Fruit fly (Drosophila melanogaster) whole organism, prepupa: ENCODE data around the gene CG5973.

Experiments
- CG11294 ChIP-seq: fragments of 200-800 bp; sonication (Bioruptor generic); IDR thresholded peaks from 2 replicates; pipeline ENCODE4 v1.3.6; 2022; ENCODE audit warnings: missing biosample characterization, missing genetic modification characterization
- CG11902 ChIP-seq: fragments of 200-800 bp; sonication (Bioruptor generic); optimal IDR thresholded peaks from 3 replicates; lab custom pipeline; 2016; ENCODE audit warnings: missing biosample characterization, missing genetic modification characterization
- CG9139 ChIP-seq: fragments of 200-800 bp; sonication (Bioruptor generic); optimal IDR thresholded peaks from 3 replicates; lab custom pipeline; 2017; ENCODE audit warnings: missing biosample characterization, mild to moderate bottlenecking, missing genetic modification characterization
- Ets21C ChIP-seq: fragments of 200-800 bp; sonication (Bioruptor generic); optimal IDR thresholded peaks from 3 replicates; lab custom pipeline; 2016; ENCODE audit warnings: missing biosample characterization, missing genetic modification characterization
- Gug ChIP-seq: fragments of 200-800 bp; sonication (Bioruptor generic); IDR thresholded peaks from 2 replicates; pipeline ENCODE4 v1.3.6; 2022; ENCODE audit warnings: missing biosample characterization, missing genetic modification characterization
- OdsH ChIP-seq: fragments of 200-800 bp; sonication (Bioruptor generic); optimal IDR thresholded peaks from 3 replicates; lab custom pipeline; 2016; ENCODE audit warnings: missing biosample characterization, missing genetic modification characterization
- svp ChIP-seq: fragments of 200-800 bp; sonication (Bioruptor generic); peaks from one replicate; lab custom pipeline; 2016; ENCODE audit warnings: missing biosample characterization, missing genetic modification characterization

dm6 chr2L:7486222-7486621, 48.9 kb downstream of the CG5973 start:
- TF ChIP-seq svp (GFP tag; lab: Kevin White, UChicago): no peak
- TF ChIP-seq CG11902 (GFP tag; lab: Kevin White, UChicago): no peak
- no peak for TF ChIP-seq Gug (GFP tag; lab: Robert Waterston, UW)
- TF ChIP-seq OdsH (GFP tag; lab: Kevin White, UChicago): no peak
- TF ChIP-seq Ets21C: no peak
- no peak for TF ChIP-seq CG9139 (GFP tag; lab: Kevin White, UChicago)
- TF ChIP-seq CG11294 (GFP tag; lab: Robert Waterston, UW): no peak
